Worm (Caenorhabditis elegans) whole organism, early embryonic: ENCODE results near the gene Y6E2A.4.
"Not testable (repeated sequence)": the region's sequence is repeated elsewhere in the genome, so short reads cannot be mapped to it uniquely, and the experiment has no call there.

Experiments used
- B0310.2 ChIP-seq: sonication (generic microtip); optimal IDR thresholded peaks from 2 replicates; lab custom pipeline; 2016; ENCODE audit warnings: mild to moderate bottlenecking, missing genetic modification characterization, missing compliant biosample characterization
- F13C5.2 ChIP-seq: sonication (generic microtip); optimal IDR thresholded peaks from 2 replicates; lab custom pipeline; 2017; ENCODE audit warnings: mild to moderate bottlenecking, missing genetic modification characterization, inconsistent platforms, missing compliant biosample characterization
- aly-1 ChIP-seq: sonication (generic microtip); optimal IDR thresholded peaks from 2 replicates; lab custom pipeline; 2016; ENCODE audit warnings: missing genetic modification characterization, missing compliant biosample characterization
- ama-1 ChIP-seq: fragments of 150-350 bp; optimal IDR thresholded peaks from 2 replicates; lab custom pipeline; 2014
- ceh-13 ChIP-seq: fragments of 200-800 bp; sonication (Bioruptor generic); optimal IDR thresholded peaks from 2 replicates; lab custom pipeline; 2018; ENCODE audit warnings: mild to moderate bottlenecking, missing genetic modification characterization, missing compliant biosample characterization
- ceh-36 ChIP-seq: sonication (generic microtip); optimal IDR thresholded peaks from 2 replicates; lab custom pipeline; 2016; ENCODE audit warnings: missing genetic modification characterization, inconsistent platforms, missing compliant biosample characterization
- ets-7 ChIP-seq: sonication (generic microtip); optimal IDR thresholded peaks from 2 replicates; lab custom pipeline; 2016; ENCODE audit warnings: missing genotype, missing genetic modification characterization, missing compliant biosample characterization
- flt-1 ChIP-seq: fragments of 200-800 bp; sonication (Bioruptor generic); IDR thresholded peaks from 2 replicates; pipeline ENCODE4 v1.3.6; 2022; ENCODE audit warnings: missing genetic modification characterization, missing compliant biosample characterization
- hmbx-1 ChIP-seq: sonication (generic microtip); optimal IDR thresholded peaks from 2 replicates; lab custom pipeline; 2016; ENCODE audit warnings: mild to moderate bottlenecking, missing genetic modification characterization, missing compliant biosample characterization
- hmg-4 ChIP-seq: fragments of 200-800 bp; sonication (Bioruptor generic); optimal IDR thresholded peaks from 2 replicates; lab custom pipeline; 2018; ENCODE audit warnings: mild to moderate bottlenecking, missing genetic modification characterization, missing compliant biosample characterization
- hnd-1 ChIP-seq: sonication (generic microtip); optimal IDR thresholded peaks from 2 replicates; lab custom pipeline; 2016; ENCODE audit warnings: missing genetic modification characterization, missing compliant biosample characterization
- pes-1 ChIP-seq: fragments of 200-800 bp; sonication (Bioruptor generic); IDR thresholded peaks from 2 replicates; pipeline ENCODE4 v1.3.6; 2022; ENCODE audit warnings: missing genetic modification reagents, missing genetic modification characterization, missing compliant biosample characterization
- scrt-1 ChIP-seq: fragments of 200-800 bp; sonication (Bioruptor generic); IDR thresholded peaks from 2 replicates; pipeline ENCODE4 v1.3.6; 2022; ENCODE audit warnings: missing genetic modification characterization, missing compliant biosample characterization
- sea-1 ChIP-seq: fragments of 200-800 bp; sonication (Bioruptor generic); conservative IDR thresholded peaks from 2 replicates; pipeline ENCODE4 v1.3.6; 2022; ENCODE audit warnings: missing genetic modification characterization, missing compliant biosample characterization
- tbx-11 ChIP-seq: fragments of 200-800 bp; sonication (Bioruptor generic); IDR thresholded peaks from 2 replicates; pipeline ENCODE4 v1.3.6; 2022; ENCODE audit warnings: missing genetic modification characterization, missing compliant biosample characterization
- tbx-37 ChIP-seq: fragments of 200-800 bp; sonication (Bioruptor generic); conservative IDR thresholded peaks from 2 replicates; pipeline ENCODE4 v1.3.6; 2022; ENCODE audit warnings: missing genetic modification reagents, missing genetic modification characterization, missing compliant biosample characterization
- tra-4 ChIP-seq: sonication (generic microtip); optimal IDR thresholded peaks from 2 replicates; lab custom pipeline; 2017; ENCODE audit warnings: missing genetic modification characterization, missing compliant biosample characterization

Gene Y6E2A.4

DNA sequence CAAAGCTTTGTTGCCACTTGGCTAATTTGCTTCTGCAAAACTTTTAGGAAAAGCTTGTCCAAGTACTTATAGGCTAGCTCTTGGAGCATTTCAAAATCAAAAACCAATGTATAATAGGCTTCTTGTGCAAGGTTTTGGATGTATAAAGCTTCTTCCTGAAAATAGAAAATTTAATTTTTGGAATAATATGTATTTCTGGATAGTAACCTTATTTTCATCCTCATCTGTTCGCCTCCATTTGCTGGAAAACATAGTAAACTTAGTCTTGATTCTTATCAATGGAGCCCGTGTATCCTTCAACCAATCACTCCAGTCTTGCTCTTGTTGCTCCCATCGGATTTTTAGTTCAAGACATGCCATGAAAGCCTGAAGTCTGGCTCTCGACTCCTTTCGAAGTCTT lies at the start of gene Y6E2A.4:
Gene Y6E2A.4, minus strand, starts transcription at position 101 of the 400 bp plus-strand sequence.
- no peak for TF ChIP-seq tbx-37 (GFP tag; lab: Robert Waterston, UW)
- no peak for TF ChIP-seq pes-1 (GFP tag; lab: Robert Waterston, UW)
- TF ChIP-seq hmg-4 (GFP tag; lab: Kevin White, UChicago) = no peak
- no peak for TF ChIP-seq ceh-36
- no peak for TF ChIP-seq flt-1 (GFP tag; lab: Robert Waterston, UW)
- TF ChIP-seq ets-7 (tag; lab: Kevin White, UChicago) = no peak
- TF ChIP-seq scrt-1 (GFP tag; lab: Robert Waterston, UW) = no peak
- TF ChIP-seq tra-4 = no peak
- no peak for TF ChIP-seq F13C5.2 (tag; lab: Kevin White, UChicago)
- no peak for TF ChIP-seq ceh-13 (GFP tag; lab: Kevin White, UChicago)
- TF ChIP-seq hmbx-1 = no peak
- TF ChIP-seq ama-1 (lab: Kevin White, UChicago) = no peak
- TF ChIP-seq B0310.2 (tag; lab: Kevin White, UChicago) = no peak
- TF ChIP-seq hnd-1 (tag; lab: Kevin White, UChicago) = no peak

DNA sequence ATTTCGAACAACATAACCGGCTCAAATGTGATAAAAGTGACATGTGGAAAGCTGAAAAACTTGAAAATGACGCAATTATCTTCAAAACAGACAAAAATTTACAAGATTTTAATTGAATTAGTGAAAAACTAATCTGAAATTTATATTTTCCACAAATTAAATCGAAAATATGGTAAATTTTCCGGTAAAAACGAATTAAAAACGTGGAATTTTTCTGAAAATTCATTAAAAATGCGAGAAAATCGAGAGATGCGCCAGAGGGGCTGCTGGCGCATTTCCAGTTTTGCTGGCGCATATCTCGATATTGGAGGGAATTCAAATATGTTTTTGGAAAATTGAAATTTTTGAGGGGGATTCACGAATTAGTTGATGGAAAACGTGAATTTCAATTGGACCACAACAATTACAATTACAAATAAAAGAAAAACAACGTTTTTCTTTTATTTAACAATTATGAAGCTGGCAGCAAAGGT lies 49.6 kb upstream of the Y6E2A.4 start, which contains the start of the genes haf-3 and F57A10.2:
Gene haf-3, minus strand, starts transcription at position 51 of the 473 bp plus-strand sequence.
Gene F57A10.2, plus strand, starts transcription at position 454 of the 473 bp plus-strand sequence.
- TF ChIP-seq flt-1 (GFP tag; lab: Robert Waterston, UW) = 0 out of 2 replicates have a peak, but pooled peaks have one; percentile 13
- TF ChIP-seq F13C5.2 (tag; lab: Kevin White, UChicago) = peak; percentile 66
- no peak for TF ChIP-seq hnd-1 (tag; lab: Kevin White, UChicago)

DNA sequence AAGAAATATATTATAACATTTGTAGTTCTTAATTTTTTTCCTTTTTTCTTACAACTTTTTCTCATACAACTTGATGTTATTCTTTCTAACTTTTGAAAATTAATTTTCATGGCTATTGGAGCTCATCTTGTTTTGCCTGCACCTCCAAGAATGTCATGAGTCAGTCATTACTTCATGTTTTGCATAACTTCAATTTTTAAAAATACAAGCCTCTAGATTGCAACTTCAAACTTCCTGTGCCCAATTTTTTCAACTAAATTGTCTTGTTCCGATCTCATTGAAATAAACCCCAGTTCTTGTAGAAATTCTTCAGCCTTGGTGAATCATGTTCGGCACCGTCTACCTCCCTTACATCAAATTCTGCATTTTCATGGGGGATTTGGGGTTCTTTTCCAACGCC lies 41.9 kb upstream of the Y6E2A.4 start, which contains the start of gene str-9:
Gene str-9, plus strand, starts transcription at position 301 of the 400 bp plus-strand sequence.
- TF ChIP-seq hmbx-1 (no peak), F13C5.2 (tag; lab: Kevin White, UChicago) (no peak), ceh-13 (GFP tag; lab: Kevin White, UChicago) (no peak), ama-1 (lab: Kevin White, UChicago) (no peak), ets-7 (tag; lab: Kevin White, UChicago) (no peak), tbx-37 (GFP tag; lab: Robert Waterston, UW) (no peak), aly-1 (tag; lab: Kevin White, UChicago) (no peak), B0310.2 (tag; lab: Kevin White, UChicago) (no peak), pes-1 (GFP tag; lab: Robert Waterston, UW) (no peak), tbx-11 (GFP tag; lab: Robert Waterston, UW) (no peak), ceh-36 (no peak), sea-1 (GFP tag; lab: Robert Waterston, UW) (no peak), hnd-1 (tag; lab: Kevin White, UChicago) (no peak)

DNA sequence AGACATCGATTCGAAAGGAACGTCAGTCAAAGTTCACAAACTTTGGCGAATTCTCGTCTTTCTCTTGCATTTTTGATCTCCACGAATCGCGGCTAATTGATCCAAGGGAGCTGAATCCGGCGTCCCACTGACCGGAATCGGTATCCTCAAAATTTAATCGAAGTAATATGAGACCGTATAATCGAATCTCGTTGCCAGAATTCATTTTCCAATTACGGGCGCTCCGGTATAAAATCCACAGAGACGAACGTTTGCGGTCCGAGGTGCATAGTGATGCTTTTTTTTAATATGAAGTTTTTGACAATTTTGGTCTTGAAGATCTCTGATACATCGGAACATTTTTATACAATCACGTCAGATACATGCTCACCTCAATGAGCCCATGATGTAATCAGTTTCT lies 41.1 kb upstream of the Y6E2A.4 start:
- TF ChIP-seq ceh-13 (GFP tag; lab: Kevin White, UChicago) = no peak
- no peak for TF ChIP-seq flt-1 (GFP tag; lab: Robert Waterston, UW)
- no peak for TF ChIP-seq hnd-1 (tag; lab: Kevin White, UChicago)
- no peak for TF ChIP-seq ets-7 (tag; lab: Kevin White, UChicago)

ce11 chrV:15754731-15755130 lies 38.2 kb upstream of the Y6E2A.4 start, which contains the start of gene str-8:
Gene str-8, plus strand, starts transcription at chrV:15755031.
- TF ChIP-seq B0310.2 (tag; lab: Kevin White, UChicago); tra-4; aly-1 (tag; lab: Kevin White, UChicago): not testable (repeated sequence)

DNA sequence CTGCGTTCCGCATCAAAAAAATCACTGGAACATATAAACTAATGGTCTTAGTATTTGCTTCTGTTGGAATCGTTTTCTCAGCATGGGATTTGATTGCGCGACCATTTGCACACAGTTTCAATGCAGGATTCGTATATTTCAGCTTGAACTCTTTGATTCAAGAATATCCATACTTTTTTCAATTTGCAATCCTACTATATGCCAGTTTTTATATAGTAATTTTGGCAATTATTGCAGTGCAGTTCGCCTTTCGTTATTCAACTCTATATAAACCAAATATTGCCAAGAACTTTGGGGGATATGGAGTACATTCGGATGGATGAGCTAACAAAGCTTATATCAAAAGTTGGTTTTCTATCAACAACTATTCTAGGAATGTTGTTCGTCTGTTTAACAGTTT lies 36.4 kb upstream of the Y6E2A.4 start, which contains the start of gene str-5:
Gene str-5, plus strand, starts transcription at position 301 of the 400 bp plus-strand sequence.
- TF ChIP-seq hmg-4 (GFP tag; lab: Kevin White, UChicago); sea-1 (GFP tag; lab: Robert Waterston, UW); flt-1 (GFP tag; lab: Robert Waterston, UW): not testable (repeated sequence)

DNA sequence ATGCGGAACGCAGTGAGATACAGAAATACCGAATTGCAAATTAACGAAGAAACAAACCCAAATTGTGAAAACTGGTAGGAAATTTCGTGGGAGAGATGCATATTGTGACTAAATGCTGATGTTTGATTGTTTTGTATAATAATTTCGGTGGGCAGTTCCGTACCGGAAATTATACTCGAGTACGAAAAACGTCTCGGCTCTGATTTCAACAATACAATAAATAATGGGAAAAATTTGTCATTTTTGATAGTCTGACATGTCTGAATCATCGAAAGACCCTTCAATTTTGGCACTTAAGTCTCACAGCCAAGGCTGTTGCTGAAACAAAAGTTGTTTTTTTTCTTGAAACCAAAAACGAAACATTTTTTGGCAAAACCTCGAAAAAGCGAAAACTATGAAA lies 35.5 kb upstream of the Y6E2A.4 start, which contains the start of gene str-43:
Gene str-43, minus strand, starts transcription at position 101 of the 400 bp plus-strand sequence.
- TF ChIP-seq tbx-37 (GFP tag; lab: Robert Waterston, UW) = no peak
- no peak for TF ChIP-seq scrt-1 (GFP tag; lab: Robert Waterston, UW)
- TF ChIP-seq hmbx-1 = no peak
- TF ChIP-seq flt-1 (GFP tag; lab: Robert Waterston, UW) = no peak
- TF ChIP-seq ama-1 (lab: Kevin White, UChicago) = no peak
- no peak for TF ChIP-seq F13C5.2 (tag; lab: Kevin White, UChicago)

DNA sequence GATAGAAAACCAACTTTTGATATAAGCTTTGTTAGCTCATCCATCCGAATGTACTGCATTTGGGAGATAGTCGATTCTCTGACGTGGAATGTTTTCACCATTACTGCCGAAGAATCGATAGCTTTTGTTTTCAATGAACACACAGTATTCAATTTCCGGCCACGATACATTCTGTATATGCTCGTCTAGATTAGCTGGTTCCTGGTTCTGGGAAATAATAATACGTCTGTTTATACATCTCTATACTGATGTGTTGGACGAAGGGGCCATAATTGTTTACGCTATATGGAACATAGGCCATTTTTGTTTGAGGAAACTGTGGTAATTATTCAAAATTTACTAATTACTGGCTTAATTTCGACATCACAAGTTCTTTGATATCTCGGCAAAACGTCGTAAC lies 33.6 kb upstream of the Y6E2A.4 start, which contains the start of gene str-6:
Gene str-6, minus strand, starts transcription at position 101 of the 400 bp plus-strand sequence.
- TF ChIP-seq aly-1 (tag; lab: Kevin White, UChicago) (no peak), hnd-1 (tag; lab: Kevin White, UChicago) (no peak), sea-1 (GFP tag; lab: Robert Waterston, UW) (no peak), ets-7 (tag; lab: Kevin White, UChicago) (no peak), pes-1 (GFP tag; lab: Robert Waterston, UW) (no peak), B0310.2 (tag; lab: Kevin White, UChicago) (no peak), hmg-4 (GFP tag; lab: Kevin White, UChicago) (no peak), scrt-1 (GFP tag; lab: Robert Waterston, UW) (no peak), tra-4 (no peak)
